Fruit fly (Drosophila melanogaster) S2 (cell line): ENCODE data around the gene Bka.

Experiments
- CG8478 ChIP-seq: fragments of >200 bp; optimal IDR thresholded peaks from 2 replicates; lab custom pipeline; 2018
- CTCF ChIP-seq, 2 experiments: fragments of >200 bp; optimal IDR thresholded peaks; 2 replicates each; lab custom pipeline; 2018

DNA sequence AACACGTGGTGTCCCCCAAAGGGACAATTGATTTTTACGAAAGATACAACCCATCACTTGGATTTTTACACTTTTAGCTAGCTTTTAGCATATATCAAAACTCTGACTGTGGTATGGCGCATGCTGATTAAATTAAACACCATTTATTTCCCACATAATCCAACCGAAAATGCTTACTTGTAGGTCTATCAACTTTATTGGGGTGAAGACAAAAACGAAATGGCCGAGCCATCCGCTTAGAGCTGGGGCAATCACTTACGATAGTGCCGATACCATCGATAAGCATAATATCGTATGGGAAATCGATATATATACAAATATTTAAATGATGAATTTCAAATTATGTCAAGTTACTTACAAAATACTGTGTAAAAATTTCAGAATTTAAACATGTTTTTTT is 2.2 kb downstream of the Bka start, which contains the start of gene RpS2:
- no peak for TF ChIP-seq CG8478
- TF ChIP-seq CTCF (optimal IDR thresholded peaks at IDR 0.05; lab: Kevin White, UChicago), result peak in 1 of 2 experiments; percentile 33
